Worm (Caenorhabditis elegans) whole organism, L2 larva: ENCODE measurements around the gene M02E1.4.
"Not testable (repeated sequence)": the region's sequence is repeated elsewhere in the genome, so short reads cannot be mapped to it uniquely, and the experiment has no call there.

Experiments used
- R02D3.7 ChIP-seq: fragments of 150-350 bp; optimal IDR thresholded peaks from 2 replicates; lab custom pipeline; 2014; ENCODE audit warnings: missing biosample characterization, missing genetic modification characterization
- Y55F3AM.14 ChIP-seq: fragments of 200-800 bp; sonication (Bioruptor generic); optimal IDR thresholded peaks from 2 replicates; lab custom pipeline; 2018; ENCODE audit warnings: mild to moderate bottlenecking, missing genetic modification characterization, missing compliant biosample characterization
- ZK546.5 ChIP-seq: sonication (generic microtip); optimal IDR thresholded peaks from 2 replicates; lab custom pipeline; 2017; ENCODE audit warnings: missing biosample characterization, missing genetic modification characterization
- aly-2 ChIP-seq: fragments of 150-350 bp; optimal IDR thresholded peaks from 2 replicates; lab custom pipeline; 2014; ENCODE audit warnings: missing biosample characterization, missing genetic modification characterization
- ama-1 ChIP-seq: fragments of 150-350 bp; optimal IDR thresholded peaks from 2 replicates; lab custom pipeline; 2018; ENCODE audit warnings: inconsistent platforms
- blmp-1 ChIP-seq: sonication (generic microtip); optimal IDR thresholded peaks from 2 replicates; lab custom pipeline; 2017; ENCODE audit warnings: missing genetic modification characterization, mild to moderate bottlenecking, missing compliant biosample characterization, antibody characterized with exemption, moderate library complexity; ENCODE audit not compliant: insufficient read depth
- ceh-82 ChIP-seq: fragments of 150-350 bp; optimal IDR thresholded peaks from 2 replicates; lab custom pipeline; 2014; ENCODE audit warnings: missing biosample characterization, missing genetic modification characterization
- crh-2 ChIP-seq: sonication (generic microtip); optimal IDR thresholded peaks from 2 replicates; lab custom pipeline; 2017; ENCODE audit warnings: missing biosample characterization, missing genetic modification characterization
- dmd-4 ChIP-seq: sonication (generic microtip); optimal IDR thresholded peaks from 2 replicates; lab custom pipeline; 2017; ENCODE audit warnings: missing biosample characterization, missing genetic modification characterization
- egl-27 ChIP-seq: sonication (generic microtip); optimal IDR thresholded peaks from 3 replicates; lab custom pipeline; 2017; ENCODE audit warnings: missing biosample characterization, missing genetic modification reagents, missing genetic modification characterization
- elt-3 ChIP-seq: sonication (generic microtip); optimal IDR thresholded peaks from 2 replicates; lab custom pipeline; 2017; ENCODE audit warnings: missing biosample characterization, missing genetic modification characterization
- fos-1 ChIP-seq: fragments of 150-350 bp; optimal IDR thresholded peaks from 2 replicates; lab custom pipeline; 2014; ENCODE audit warnings: missing biosample characterization, missing genetic modification characterization
- gmeb-1 ChIP-seq: fragments of 150-350 bp; optimal IDR thresholded peaks from 2 replicates; lab custom pipeline; 2014; ENCODE audit warnings: missing biosample characterization, missing genetic modification characterization
- lin-11 ChIP-seq: fragments of 150-350 bp; sonication (generic microtip); optimal IDR thresholded peaks from 2 replicates; lab custom pipeline; 2014; ENCODE audit warnings: missing biosample characterization, missing genetic modification characterization, inconsistent platforms, mixed read lengths
- lin-13 ChIP-seq: fragments of 150-350 bp; optimal IDR thresholded peaks from 2 replicates; lab custom pipeline; 2014; ENCODE audit warnings: missing biosample characterization, missing genetic modification reagents, missing genetic modification characterization
- lsy-2 ChIP-seq, 2 experiments: fragments of 150-350 bp in 1 of 2; sonication (generic microtip) in 1 of 2; optimal IDR thresholded peaks; 2 replicates each; lab custom pipeline; 2014 to 2017; ENCODE audit warnings: missing biosample characterization in 2 of 2, missing genetic modification characterization in 2 of 2
- mab-5 ChIP-seq: fragments of 150-350 bp; optimal IDR thresholded peaks from 2 replicates; lab custom pipeline; 2014; ENCODE audit warnings: missing biosample characterization, missing genetic modification characterization
- mbf-1 ChIP-seq: sonication (generic microtip); optimal IDR thresholded peaks from 2 replicates; lab custom pipeline; 2017; ENCODE audit warnings: missing biosample characterization, missing genetic modification characterization
- mdl-1 ChIP-seq, 2 experiments: fragments of 150-350 bp in 1 of 2; sonication (generic microtip) in 1 of 2; optimal IDR thresholded peaks; 2 replicates each; lab custom pipeline; 2017; ENCODE audit warnings: missing biosample characterization in 2 of 2, missing genetic modification characterization in 2 of 2
- nhr-10 ChIP-seq: sonication (generic microtip); optimal IDR thresholded peaks from 2 replicates; lab custom pipeline; 2017; ENCODE audit warnings: missing biosample characterization, missing genetic modification characterization
- nhr-12 ChIP-seq: fragments of 150-350 bp; optimal IDR thresholded peaks from 2 replicates; lab custom pipeline; 2014; ENCODE audit warnings: missing biosample characterization, missing genetic modification characterization
- nhr-129 ChIP-seq: fragments of 150-350 bp; optimal IDR thresholded peaks from 2 replicates; lab custom pipeline; 2014; ENCODE audit warnings: missing biosample characterization, missing genetic modification characterization
- nhr-23 ChIP-seq: fragments of 150-350 bp; optimal IDR thresholded peaks from 2 replicates; lab custom pipeline; 2014; ENCODE audit warnings: missing biosample characterization, missing genetic modification reagents, missing genetic modification characterization
- nhr-237 ChIP-seq: fragments of 150-350 bp; optimal IDR thresholded peaks from 2 replicates; lab custom pipeline; 2014; ENCODE audit warnings: missing biosample characterization, missing genetic modification characterization
- nhr-25 ChIP-seq: fragments of 150-350 bp; sonication (generic microtip); optimal IDR thresholded peaks from 3 replicates; lab custom pipeline; 2014; ENCODE audit warnings: missing biosample characterization, missing genetic modification characterization
- sem-4 ChIP-seq: fragments of 150-350 bp; optimal IDR thresholded peaks from 2 replicates; lab custom pipeline; 2014; ENCODE audit warnings: missing biosample characterization, missing genetic modification reagents, missing genetic modification characterization
- sma-3 ChIP-seq: sonication (generic microtip); optimal IDR thresholded peaks from 2 replicates; lab custom pipeline; 2016; ENCODE audit warnings: missing genetic modification reagents, missing genetic modification characterization, missing compliant biosample characterization
- sma-9 ChIP-seq, 2 experiments: fragments of 150-350 bp in 1 of 2; sonication (generic microtip) in 1 of 2; optimal IDR thresholded peaks; 2 replicates each; lab custom pipeline; 2014 to 2016; ENCODE audit warnings: missing genetic modification characterization in 2 of 2, mild to moderate bottlenecking in 1 of 2, missing biosample characterization in 1 of 2, missing compliant biosample characterization in 1 of 2, missing genetic modification reagents in 1 of 2, moderate library complexity in 1 of 2
- snpc-4 ChIP-seq: fragments of 150-350 bp; optimal IDR thresholded peaks from 2 replicates; lab custom pipeline; 2014; ENCODE audit warnings: missing biosample characterization, missing genetic modification characterization

The M02E1.4 gene

DNA sequence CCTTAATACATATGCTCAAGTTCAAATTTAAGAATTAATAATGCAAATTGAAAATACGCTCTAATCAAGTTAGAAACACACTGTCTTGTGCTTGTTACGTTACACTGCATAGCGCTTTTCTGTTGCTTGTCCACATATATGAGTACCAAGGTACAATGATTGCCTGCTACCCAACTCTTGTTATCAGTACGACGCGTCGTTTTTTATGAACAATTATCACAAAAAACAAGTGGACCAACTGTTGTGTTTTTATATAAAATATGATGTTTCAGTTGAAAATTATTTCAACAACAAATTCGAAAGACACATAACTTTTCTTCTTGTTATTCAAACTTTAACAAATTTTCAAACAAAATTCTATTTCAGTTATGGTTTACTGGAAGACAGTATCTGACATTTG, at the start of gene M02E1.4:
Gene M02E1.4 (plus strand): TSS at position 367 of the 400 bp plus-strand sequence.
- TF ChIP-seq fos-1 (no peak), crh-2 (tag; lab: Kevin White, UChicago) (peak; percentile 0)

DNA sequence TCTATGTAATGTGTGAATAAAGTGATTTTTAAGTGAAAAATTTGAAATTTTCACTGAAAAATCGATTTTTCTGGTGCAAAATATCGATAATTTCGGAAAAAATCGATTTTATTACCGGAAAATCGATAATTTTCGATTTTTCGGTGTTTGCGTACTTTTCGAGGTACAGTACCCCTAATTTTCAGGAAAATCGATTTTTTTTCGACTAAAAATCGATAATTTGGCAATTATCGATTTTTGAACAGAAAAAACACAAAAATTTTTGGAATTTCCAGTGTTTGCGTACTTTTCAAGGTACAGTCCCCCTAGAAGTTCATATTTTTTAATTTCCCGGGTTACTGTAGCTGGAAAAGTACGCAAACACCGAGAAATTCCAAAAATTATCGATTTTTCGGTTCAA, 41.6 kb upstream of the M02E1.4 start:
- TF ChIP-seq blmp-1 (tag; lab: Kevin White, UChicago) (no peak), sma-3 (GFP tag; lab: Kevin White, UChicago) (no peak), nhr-25 (tag; lab: Kevin White, UChicago) (no peak), Y55F3AM.14 (GFP tag; lab: Kevin White, UChicago) (no peak), sem-4 (tag; lab: Kevin White, UChicago) (no peak), nhr-23 (tag; lab: Kevin White, UChicago) (no peak), nhr-129 (tag; lab: Kevin White, UChicago) (no peak), lin-11 (tag; lab: Kevin White, UChicago) (no peak), nhr-237 (no peak), lin-13 (no peak), ama-1 (no peak), lsy-2 (tag; optimal IDR thresholded peaks at IDR 0.05; lab: Kevin White, UChicago) (no peak), dmd-4 (tag; lab: Kevin White, UChicago) (no peak), gmeb-1 (tag; lab: Kevin White, UChicago) (no peak), snpc-4 (no peak), crh-2 (tag; lab: Kevin White, UChicago) (no peak), sma-9 (GFP tag; optimal IDR thresholded peaks at IDR 0.05; lab: Kevin White, UChicago) (no peak), sma-9 (tag; optimal IDR thresholded peaks at IDR 0.05; lab: Kevin White, UChicago) (no peak)
- TF ChIP-seq, all 48 proteins: peak for 0

DNA sequence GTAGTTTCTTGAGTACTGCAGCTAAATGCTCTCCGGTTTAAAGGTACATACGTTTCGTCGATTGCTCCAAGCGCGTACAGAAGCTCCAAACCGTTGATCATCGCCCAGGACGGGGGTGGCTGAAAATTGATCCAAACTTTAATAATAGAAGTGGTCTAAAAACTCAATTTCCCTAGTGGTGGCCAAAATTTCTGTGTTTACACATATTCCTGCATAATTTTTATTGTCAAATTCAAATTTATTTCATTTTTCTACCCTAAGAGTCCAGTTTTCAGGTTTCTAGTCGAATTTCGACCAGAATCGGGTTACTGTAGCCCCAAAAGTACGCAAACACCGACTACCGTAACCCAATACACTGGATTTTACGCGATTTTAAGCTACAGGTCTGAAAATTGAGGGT, 39.2 kb upstream of the M02E1.4 start, which contains the start of gene Y108F1.5:
Gene Y108F1.5 (minus strand): TSS at position 101 of the 400 bp plus-strand sequence.
- TF ChIP-seq sma-9 (GFP tag; optimal IDR thresholded peaks at IDR 0.05; lab: Kevin White, UChicago); sma-9 (tag; optimal IDR thresholded peaks at IDR 0.05; lab: Kevin White, UChicago); sem-4 (tag; lab: Kevin White, UChicago); lin-13: not testable (repeated sequence)

DNA sequence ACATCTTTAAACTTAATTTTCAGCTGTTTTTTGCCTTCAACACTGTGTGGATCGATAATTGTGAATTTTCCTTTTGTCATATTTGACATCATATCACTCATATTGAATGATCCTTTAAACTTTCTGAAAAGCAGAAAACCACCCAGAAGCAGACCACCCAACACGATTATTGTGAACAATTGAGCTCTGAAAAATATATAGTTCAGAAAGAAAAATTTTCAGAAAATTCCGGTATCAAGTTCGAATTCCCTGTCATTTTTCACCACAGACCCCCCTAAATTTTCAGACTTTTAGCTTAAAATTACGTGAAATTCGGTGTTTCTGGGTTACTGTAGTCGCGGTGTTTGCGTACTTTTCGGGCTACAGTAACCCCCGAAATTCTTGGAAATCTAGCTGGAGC, 27.0 kb upstream of the M02E1.4 start, which contains the start of gene Y47C4A.1:
Gene Y47C4A.1 (minus strand): TSS at position 101 of the 400 bp plus-strand sequence.
- TF ChIP-seq ceh-82 (tag; lab: Kevin White, UChicago); nhr-12 (tag; lab: Kevin White, UChicago); mbf-1: not testable (repeated sequence)

DNA sequence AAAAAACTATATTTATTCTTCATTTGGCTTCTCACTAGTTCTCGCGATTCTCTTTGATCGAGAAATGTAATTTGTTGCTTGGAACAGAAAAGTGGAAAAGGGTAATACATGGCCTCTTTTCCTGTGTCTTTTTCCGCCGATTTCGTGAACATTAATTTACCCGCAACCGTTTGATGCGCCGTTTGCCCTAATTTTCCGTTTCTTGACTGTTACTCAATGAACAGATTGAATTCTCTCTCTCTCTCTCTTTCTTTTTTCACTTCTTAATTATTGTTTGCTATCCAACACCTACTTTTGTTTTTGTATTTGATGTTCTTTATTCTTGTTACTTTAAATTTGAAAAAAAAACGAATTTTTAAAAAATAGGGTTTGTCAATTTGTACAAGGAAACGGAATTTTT, 17.3 kb upstream of the M02E1.4 start:
- no peak for TF ChIP-seq aly-2 (tag; lab: Kevin White, UChicago)
- TF ChIP-seq ZK546.5 (tag; lab: Kevin White, UChicago), result no peak
- no peak for TF ChIP-seq gmeb-1 (tag; lab: Kevin White, UChicago)
- TF ChIP-seq elt-3, result no peak
- no peak for TF ChIP-seq lin-13
- no peak for TF ChIP-seq mab-5
- TF ChIP-seq nhr-10 (tag; lab: Kevin White, UChicago), result no peak
- TF ChIP-seq crh-2 (tag; lab: Kevin White, UChicago), result no peak
- no peak for TF ChIP-seq fos-1
- no peak for TF ChIP-seq nhr-129 (tag; lab: Kevin White, UChicago)
- no peak for TF ChIP-seq mbf-1
- TF ChIP-seq blmp-1 (tag; lab: Kevin White, UChicago), result no peak

DNA sequence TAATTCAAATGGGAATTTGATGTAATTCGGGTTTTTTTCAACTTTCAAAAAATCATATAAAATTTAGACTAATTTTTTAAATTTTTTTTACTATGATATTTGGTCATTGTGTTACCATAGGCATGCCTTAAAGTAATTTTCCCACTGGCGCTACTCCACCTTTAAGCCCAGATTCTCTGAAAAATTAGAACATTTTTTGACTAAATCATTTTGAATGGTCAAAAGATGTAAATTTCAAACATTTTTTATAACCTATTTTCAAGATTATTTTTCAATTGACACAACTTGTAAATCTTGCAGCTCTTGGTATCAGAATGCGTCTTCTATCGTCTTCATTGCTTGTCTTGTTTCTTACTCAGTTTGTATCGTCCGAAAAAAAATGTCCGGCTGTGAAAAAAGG, 16.1 kb upstream of the M02E1.4 start, which contains the start of gene R57.2:
Gene R57.2 (plus strand): TSS at position 301 of the 400 bp plus-strand sequence.
- no peak for TF ChIP-seq lin-13
- TF ChIP-seq egl-27 (tag; lab: Kevin White, UChicago), result no peak
- TF ChIP-seq nhr-10 (tag; lab: Kevin White, UChicago), result no peak
- no peak for TF ChIP-seq R02D3.7 (tag; lab: Kevin White, UChicago)
- TF ChIP-seq nhr-237, result no peak
- TF ChIP-seq mdl-1 (tag; optimal IDR thresholded peaks at IDR 0.05; lab: Kevin White, UChicago), result no peak
- TF ChIP-seq lsy-2 (tag; optimal IDR thresholded peaks at IDR 0.05; lab: Kevin White, UChicago), result no peak
- TF ChIP-seq nhr-12 (tag; lab: Kevin White, UChicago), result no peak
- TF ChIP-seq nhr-129 (tag; lab: Kevin White, UChicago), result no peak
- TF ChIP-seq Y55F3AM.14 (GFP tag; lab: Kevin White, UChicago), result no peak
- TF ChIP-seq blmp-1 (tag; lab: Kevin White, UChicago), result no peak
- TF ChIP-seq crh-2 (tag; lab: Kevin White, UChicago), result no peak
